Fruit fly (Drosophila melanogaster): ENCODE data around the gene Cow.

DNA sequence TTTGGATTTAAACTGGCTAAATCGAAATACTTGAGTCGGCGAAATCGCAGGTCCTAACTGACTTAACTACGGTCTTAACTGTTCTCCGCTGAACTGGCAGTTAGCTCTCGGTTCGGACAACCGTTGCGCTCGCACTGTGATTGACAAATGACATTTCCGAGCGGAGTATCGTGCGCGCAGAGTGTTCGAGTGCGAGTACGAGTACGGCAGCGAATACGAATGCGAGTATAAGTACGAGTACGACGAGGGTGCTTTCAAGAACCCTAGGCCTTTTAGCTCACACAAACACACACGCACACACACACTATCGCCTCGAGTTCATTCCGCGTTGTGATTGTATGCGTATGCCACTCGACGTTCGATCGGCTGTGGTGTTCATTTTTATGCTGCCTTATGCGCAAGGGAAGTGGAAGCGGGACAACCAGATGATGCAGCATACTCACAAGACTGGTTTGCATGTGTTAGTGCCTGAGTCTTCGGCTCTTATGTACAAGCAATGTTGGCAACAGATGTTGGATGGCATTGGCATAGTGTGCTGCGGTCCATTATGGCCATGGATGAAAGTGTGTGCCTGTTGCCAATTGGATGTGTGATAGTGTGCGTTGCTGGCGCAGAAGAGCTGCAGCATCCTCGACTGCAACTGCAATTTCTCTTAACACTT lies 29.3 kb upstream of the Cow start, which contains the start of gene hh:
- TF ChIP-seq CG8478 (optimal IDR thresholded peaks at IDR 0.05) (no peak), CTCF (optimal IDR thresholded peaks at IDR 0.05) (no peak)
